Worm (Caenorhabditis elegans): ENCODE results near the gene K12D12.5.

DNA sequence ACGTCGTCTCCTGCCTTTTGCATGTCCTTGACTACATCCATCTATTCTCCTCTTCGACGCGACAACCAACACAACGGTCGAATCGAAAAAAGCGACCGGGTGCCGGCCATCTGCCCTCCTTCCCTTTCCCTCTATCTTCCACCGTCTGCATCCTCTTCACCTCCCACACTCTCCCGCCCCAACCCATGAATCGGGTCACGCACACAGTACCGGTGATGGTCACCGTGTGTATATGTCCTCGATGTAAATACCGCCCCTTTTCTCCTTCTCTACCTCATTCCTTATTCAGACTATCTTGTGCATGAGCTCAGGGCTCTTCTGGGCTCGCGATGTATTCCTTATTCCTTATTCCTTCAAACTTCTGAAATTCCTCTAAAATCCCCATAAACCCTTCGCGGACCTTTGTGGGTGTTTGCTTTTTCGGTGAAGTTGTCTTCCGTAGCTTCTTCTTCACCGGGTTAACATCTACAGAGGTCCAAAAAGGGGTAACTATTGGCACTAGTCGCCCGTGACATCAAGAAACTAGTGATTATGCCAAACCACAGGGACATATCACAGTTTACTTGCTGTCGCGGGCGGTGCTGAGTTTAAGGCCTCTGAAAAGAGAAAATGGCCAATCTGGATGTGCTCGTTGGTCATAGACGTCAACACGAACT is 28.7 kb downstream of the K12D12.5 start:
- no peak for TF ChIP-seq sem-2 (GFP tag; optimal IDR thresholded peaks at IDR 0.05)
- TF ChIP-seq sptf-1 (tag; optimal IDR thresholded peaks at IDR 0.05): peak; percentile 37
- no peak for TF ChIP-seq elt-3 (tag; optimal IDR thresholded peaks at IDR 0.05)
- no peak for TF ChIP-seq pha-4 (tag; optimal IDR thresholded peaks at IDR 0.05)

All from whole organism, mixed stage, embryonic.